Worm (Caenorhabditis elegans): ENCODE measurements around the gene rnp-1.

The rnp-1 gene

ce11 chrV:12154554-12154953 lies 37.5 kb upstream of the rnp-1 start, which contains the start of gene C27A7.9:
TSS of gene C27A7.9 (minus strand) at chrV:12154654.
- TF ChIP-seq C04F5.9 (tag; optimal IDR thresholded peaks at IDR 0.05) (no peak), lin-39 (tag; optimal IDR thresholded peaks at IDR 0.05) (no peak), sup-37 (GFP tag; optimal IDR thresholded peaks at IDR 0.05) (no peak), nhr-20 (tag; optimal IDR thresholded peaks at IDR 0.05) (no peak), vab-15 (tag; optimal IDR thresholded peaks at IDR 0.05) (no peak), fkh-8 (tag; optimal IDR thresholded peaks at IDR 0.05) (no peak), nhr-19 (GFP tag; conservative IDR thresholded peaks at IDR 0.05) (no peak), lin-13 (GFP tag; optimal IDR thresholded peaks at IDR 0.05) (no peak), skn-1 (tag; optimal IDR thresholded peaks at IDR 0.05) (no peak), ceh-63 (GFP tag; optimal IDR thresholded peaks at IDR 0.05) (no peak), lin-15B (tag; optimal IDR thresholded peaks at IDR 0.05) (no peak), unc-130 (tag; optimal IDR thresholded peaks at IDR 0.05) (no peak), nhr-90 (tag; optimal IDR thresholded peaks at IDR 0.05; ENCODE audit: poor library complexity) (no peak), isw-1 (GFP tag; IDR thresholded peaks at IDR 0.05) (no peak), nhr-47 (tag; optimal IDR thresholded peaks at IDR 0.05) (no peak), unc-30 (tag; optimal IDR thresholded peaks at IDR 0.05) (no peak), snu-23 (GFP tag; optimal IDR thresholded peaks at IDR 0.05) (no peak), pqm-1 (tag; optimal IDR thresholded peaks at IDR 0.05) (no peak), ztf-4 (tag; optimal IDR thresholded peaks at IDR 0.05) (no peak)

DNA sequence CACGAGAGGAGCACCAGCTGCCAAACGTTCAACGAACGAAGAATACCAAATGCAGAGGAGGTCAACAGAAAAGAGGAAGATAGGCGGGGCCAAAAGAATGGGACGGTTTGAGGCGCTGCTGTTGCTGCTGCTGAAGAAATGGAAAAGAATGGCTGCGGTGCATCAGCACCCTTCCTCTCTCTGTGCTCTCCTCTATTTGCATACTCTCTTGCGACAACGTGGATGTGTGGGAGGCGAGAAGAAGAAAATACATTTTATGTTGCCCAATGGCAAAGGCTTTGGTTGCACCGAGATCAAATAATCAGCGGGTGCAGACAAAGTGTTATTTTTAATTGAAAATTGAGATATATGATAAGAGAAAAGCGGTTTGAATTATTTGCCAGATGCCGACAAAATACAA lies 33.7 kb upstream of the rnp-1 start:
- no peak for TF ChIP-seq nhr-90 (tag; optimal IDR thresholded peaks at IDR 0.05; ENCODE audit: poor library complexity)
- no peak for TF ChIP-seq blmp-1 (tag; optimal IDR thresholded peaks at IDR 0.05)
- peak in 1 of 2 experiments; percentile 14 for TF ChIP-seq efl-1 (optimal IDR thresholded peaks at IDR 0.05)
- TF ChIP-seq efl-1 (GFP tag; optimal IDR thresholded peaks at IDR 0.05 in 1 of 2) = peak in 1 of 2 experiments; percentile 77
- no peak for TF ChIP-seq skn-1 (tag; optimal IDR thresholded peaks at IDR 0.05)
- peak; percentile 29 for TF ChIP-seq nhr-19 (GFP tag; conservative IDR thresholded peaks at IDR 0.05)
- no peak for TF ChIP-seq efl-3 (GFP tag; optimal IDR thresholded peaks at IDR 0.05)
- TF ChIP-seq rnt-1 (tag; optimal IDR thresholded peaks at IDR 0.05) = peak; percentile 76
- peak; percentile 47 for TF ChIP-seq nhr-71 (tag; optimal IDR thresholded peaks at IDR 0.05)
- TF ChIP-seq alr-1 (tag; optimal IDR thresholded peaks at IDR 0.05; ENCODE audit: borderline replicate concordance) = no peak
- TF ChIP-seq nhr-28 (tag; optimal IDR thresholded peaks at IDR 0.05) = no peak
- no peak for TF ChIP-seq jun-1 (tag; optimal IDR thresholded peaks at IDR 0.05)
- TF ChIP-seq snu-23 (GFP tag; optimal IDR thresholded peaks at IDR 0.05) = peak; percentile 8
- peak; percentile 79 for TF ChIP-seq lin-14 (GFP tag; optimal IDR thresholded peaks at IDR 0.05)
- TF ChIP-seq aly-2 (tag; optimal IDR thresholded peaks at IDR 0.05) = no peak
- TF ChIP-seq nhr-20 (tag; optimal IDR thresholded peaks at IDR 0.05) = peak; percentile 27
- TF ChIP-seq nhr-85 (tag) = peak; percentile 81
- no peak for TF ChIP-seq tbx-2 (tag; optimal IDR thresholded peaks at IDR 0.05)
- no peak for TF ChIP-seq lin-13 (GFP tag; optimal IDR thresholded peaks at IDR 0.05)
- no peak for TF ChIP-seq nhr-84 (tag; optimal IDR thresholded peaks at IDR 0.05)
- no peak for TF ChIP-seq isw-1 (GFP tag; IDR thresholded peaks at IDR 0.05)
- TF ChIP-seq ztf-4 (tag; optimal IDR thresholded peaks at IDR 0.05) = no peak

- TF ChIP-seq lin-14 (GFP tag; optimal IDR thresholded peaks at IDR 0.05) (peak; percentile 8), blmp-1 (tag; optimal IDR thresholded peaks at IDR 0.05) (no peak), fkh-8 (tag; optimal IDR thresholded peaks at IDR 0.05) (no peak), skn-1 (tag; optimal IDR thresholded peaks at IDR 0.05) (no peak), efl-1 (optimal IDR thresholded peaks at IDR 0.05) (no peak), efl-1 (GFP tag; optimal IDR thresholded peaks at IDR 0.05 in 1 of 2) (peak in 1 of 2 experiments; percentile 70), ceh-63 (GFP tag; optimal IDR thresholded peaks at IDR 0.05) (no peak), C04F5.9 (tag; optimal IDR thresholded peaks at IDR 0.05) (no peak), zip-4 (GFP tag; optimal IDR thresholded peaks at IDR 0.05) (no peak), ztf-4 (tag; optimal IDR thresholded peaks at IDR 0.05) (no peak), nhr-85 (tag) (peak; percentile 85)
Observed at ce11 chrV:12159975-12160374, 32.1 kb upstream of the rnp-1 start.

ce11 chrV:12161157-12161556 lies 30.9 kb upstream of the rnp-1 start:
- TF ChIP-seq ceh-82 (tag; optimal IDR thresholded peaks at IDR 0.05) (peak in 1 of 3 experiments; percentile 15), blmp-1 (tag; optimal IDR thresholded peaks at IDR 0.05) (no peak), lin-14 (GFP tag; optimal IDR thresholded peaks at IDR 0.05) (peak; percentile 61), unc-30 (tag; optimal IDR thresholded peaks at IDR 0.05) (no peak), hlh-4 (tag; optimal IDR thresholded peaks at IDR 0.05) (no peak), elt-3 (tag; optimal IDR thresholded peaks at IDR 0.05) (peak in 1 of 6 experiments; percentile 77), lsy-2 (tag; optimal IDR thresholded peaks at IDR 0.05) (peak in 1 of 2 experiments; percentile 23), ces-1 (GFP tag; optimal IDR thresholded peaks at IDR 0.05) (no peak), pax-3 (tag; optimal IDR thresholded peaks at IDR 0.05) (no peak), fkh-10 (GFP tag; optimal IDR thresholded peaks at IDR 0.05) (no peak), nhr-76 (tag; optimal IDR thresholded peaks at IDR 0.05) (no peak)
